Fruit fly (Drosophila melanogaster): ENCODE measurements around the gene Taf10b.
A peak's percentile ranks its signal among the peaks of the same experiment; 100 is the strongest.

Taf10b gene

DNA sequence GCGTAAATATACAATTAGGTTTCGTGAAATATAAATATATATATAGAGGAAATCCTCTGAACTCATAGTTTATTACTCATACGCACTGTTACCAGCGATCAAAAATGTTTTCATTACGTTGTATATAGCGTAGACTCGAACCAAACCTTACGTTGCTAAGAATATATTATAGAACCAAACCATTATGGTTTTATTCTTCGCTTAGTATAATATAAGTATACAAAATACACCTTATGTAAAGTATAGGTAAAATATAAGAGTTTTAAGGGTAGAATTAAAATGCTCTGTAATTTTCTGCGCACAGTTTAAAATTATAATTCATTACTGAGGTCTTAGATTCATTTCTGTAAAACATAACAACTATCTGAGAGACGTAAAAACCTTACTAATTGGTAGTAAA lies 43.2 kb downstream of the Taf10b start:
- TF ChIP-seq row (GFP tag; IDR thresholded peaks at IDR 0.05) (peak; percentile 19; the same call in 1 of the 3 replicates), CG3847 (GFP tag; IDR thresholded peaks at IDR 0.05) (no peak), CG10979 (tag; optimal IDR thresholded peaks at IDR 0.05) (peak; percentile 26), CG34422 (GFP tag; IDR thresholded peaks at IDR 0.05) (no peak), Med (GFP tag) (peak; percentile 1), amos (GFP tag; IDR thresholded peaks at IDR 0.05; ENCODE audit: partially characterized antibody) (peak; percentile 44), CG12659 (GFP tag; optimal IDR thresholded peaks at IDR 0.05) (no peak), ems (GFP tag; optimal IDR thresholded peaks at IDR 0.05) (no peak), Lim3 (GFP tag; IDR thresholded peaks at IDR 0.05) (no peak), CG34376 (GFP tag; optimal IDR thresholded peaks at IDR 0.05) (no peak), exex (tag; optimal IDR thresholded peaks at IDR 0.05) (no peak), ftz-f1 (GFP tag; optimal IDR thresholded peaks at IDR 0.05) (no peak), Bgb (GFP tag; IDR thresholded peaks at IDR 0.05; ENCODE audit: partially characterized antibody) (peak; percentile 52; the same call in 1 of the 2 replicates), CG8089 (GFP tag; optimal IDR thresholded peaks at IDR 0.05) (no peak), knrl (GFP tag; IDR thresholded peaks at IDR 0.05; ENCODE audit: partially characterized antibody) (peak; percentile 41; the same call in 1 of the 3 replicates), CG7839 (tag; optimal IDR thresholded peaks at IDR 0.05) (no peak), CoRest (tag; optimal IDR thresholded peaks at IDR 0.05) (peak; percentile 13), MTF-1 (GFP tag; optimal IDR thresholded peaks at IDR 0.05; ENCODE audit: borderline replicate concordance) (no peak), CkIIα-i1 (GFP tag; IDR thresholded peaks at IDR 0.05) (no peak), zen (tag; optimal IDR thresholded peaks at IDR 0.05) (peak; percentile 6), CG11504 (tag; optimal IDR thresholded peaks at IDR 0.05) (peak; percentile 19), run (tag; optimal IDR thresholded peaks at IDR 0.05) (no peak), Neu2 (GFP tag; optimal IDR thresholded peaks at IDR 0.05; ENCODE audit: borderline replicate concordance) (no peak), Asciz (GFP tag; optimal IDR thresholded peaks at IDR 0.05) (no peak), luna (GFP tag; optimal IDR thresholded peaks at IDR 0.05) (no peak), trem (tag; optimal IDR thresholded peaks at IDR 0.05) (peak; percentile 6), gem (tag; optimal IDR thresholded peaks at IDR 0.05) (peak; percentile 6), CG7372 (GFP tag; IDR thresholded peaks at IDR 0.05) (peak; percentile 84), CTCF (GFP tag; optimal IDR thresholded peaks at IDR 0.05) (peak; percentile 79), CG13296 (GFP tag; optimal IDR thresholded peaks at IDR 0.05) (no peak), pita (GFP tag; optimal IDR thresholded peaks at IDR 0.05) (peak; percentile 59), H15 (GFP tag; IDR thresholded peaks at IDR 0.05) (no peak), Aef1 (GFP tag; IDR thresholded peaks at IDR 0.05) (no peak), CG9437 (GFP tag; optimal IDR thresholded peaks at IDR 0.05) (peak; percentile 99), CG15479 (GFP tag; optimal IDR thresholded peaks at IDR 0.05) (no peak), crc (GFP tag; optimal IDR thresholded peaks at IDR 0.05) (no peak), CG13287 (GFP tag; IDR thresholded peaks at IDR 0.05; ENCODE audit: partially characterized antibody) (peak; percentile 27; the same call in 1 of the 2 replicates), MESR4 (GFP tag; optimal IDR thresholded peaks at IDR 0.05) (no peak), Ets97D (GFP tag; optimal IDR thresholded peaks at IDR 0.05) (no peak), stwl (tag; optimal IDR thresholded peaks at IDR 0.05) (peak; percentile 63)

DNA sequence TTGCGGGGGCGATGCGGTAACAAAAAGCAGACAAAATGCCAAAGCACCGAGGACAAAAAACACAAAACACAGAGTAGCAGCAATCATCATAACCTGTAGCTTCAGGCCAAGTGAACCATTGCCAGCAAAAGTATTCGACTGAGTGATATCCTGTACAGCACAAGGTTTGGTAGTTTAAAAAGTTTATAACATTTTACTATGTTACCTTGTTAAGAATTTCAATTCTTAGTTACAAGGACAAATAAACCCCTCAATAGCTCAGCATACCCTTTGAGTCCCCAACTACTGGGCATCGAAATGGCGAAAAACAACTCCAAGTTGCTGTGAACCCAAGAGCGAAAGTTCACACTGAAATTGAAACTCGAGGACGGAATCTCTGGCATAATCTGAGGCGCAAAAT lies 44.5 kb downstream of the Taf10b start:
- TF ChIP-seq Dip3 (GFP tag; optimal IDR thresholded peaks at IDR 0.05) (peak; percentile 1), Ravus (GFP tag; IDR thresholded peaks at IDR 0.05) (no peak), CG14441 (GFP tag; IDR thresholded peaks at IDR 0.05) (no peak), tgo (GFP tag; IDR thresholded peaks at IDR 0.05) (peak; percentile 36; the same call in 1 of the 3 replicates), NfI (GFP tag; optimal IDR thresholded peaks at IDR 0.05) (peak; percentile 3), nerfin-2 (GFP tag; IDR thresholded peaks at IDR 0.05; ENCODE audit: partially characterized antibody) (no peak), Hr51 (GFP tag; optimal IDR thresholded peaks at IDR 0.05) (peak in 1 of 2 experiments; percentile 39), CG8924 (tag; optimal IDR thresholded peaks at IDR 0.05) (no peak), sc (optimal IDR thresholded peaks at IDR 0.05) (no peak), sc (GFP tag; optimal IDR thresholded peaks at IDR 0.05) (no peak), CG11695 (GFP tag; IDR thresholded peaks at IDR 0.05) (0 out of 3 replicates have a peak, but pooled peaks have one; percentile 8), pho (GFP tag; optimal IDR thresholded peaks at IDR 0.05) (peak; percentile 13), CG13624 (GFP tag; optimal IDR thresholded peaks at IDR 0.05) (peak; percentile 5), CG3065 (GFP tag; optimal IDR thresholded peaks at IDR 0.05) (no peak)

Data from whole organism, embryonic.